Worm (Caenorhabditis elegans): Measurements from ENCODE around the gene F44D12.6.

F44D12.6 gene

DNA sequence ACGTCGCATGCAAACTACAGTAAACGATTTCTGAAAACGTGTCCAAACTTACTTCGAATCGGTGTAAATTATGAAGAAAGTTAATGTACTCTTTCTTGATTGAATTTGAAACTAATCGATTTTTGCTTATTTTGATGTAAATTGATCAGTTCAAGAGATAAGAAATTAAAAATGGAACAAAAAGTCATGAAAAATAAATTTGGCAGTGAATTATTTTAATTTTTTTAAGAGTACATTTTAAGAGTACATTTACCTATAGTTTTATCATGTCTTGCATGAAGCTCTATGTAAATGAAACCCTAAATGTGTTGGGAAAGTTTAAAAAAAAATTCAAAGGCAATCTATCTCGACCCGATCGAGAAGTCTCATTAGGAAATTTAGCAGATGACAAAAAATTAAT lies 23.0 kb downstream of the F44D12.6 start, which contains the start of gene T04B2.7:
Gene T04B2.7, minus strand, starts transcription at position 101 of the 400 bp plus-strand sequence.
- no peak for TF ChIP-seq ceh-82 (tag; optimal IDR thresholded peaks at IDR 0.05)
- TF ChIP-seq snpc-4 (tag; optimal IDR thresholded peaks at IDR 0.05), result no peak
- TF ChIP-seq nhr-11 (tag; optimal IDR thresholded peaks at IDR 0.05), result no peak
- TF ChIP-seq dmd-6 (GFP tag; IDR thresholded peaks at IDR 0.05), result no peak
- TF ChIP-seq vab-7 (GFP tag; IDR thresholded peaks at IDR 0.05), result no peak
- TF ChIP-seq nhr-25 (tag; optimal IDR thresholded peaks at IDR 0.05; ENCODE audit: borderline replicate concordance, insufficient read depth), result no peak
- TF ChIP-seq F10B5.3 (tag; optimal IDR thresholded peaks at IDR 0.05), result no peak
- TF ChIP-seq ctbp-1 (GFP tag; IDR thresholded peaks at IDR 0.05), result no peak
- no peak for TF ChIP-seq F49E8.2 (tag; optimal IDR thresholded peaks at IDR 0.05; ENCODE audit: borderline replicate concordance)
- TF ChIP-seq daf-8 (GFP tag; IDR thresholded peaks at IDR 0.05), result no peak
- TF ChIP-seq F44E2.7 (GFP tag; IDR thresholded peaks at IDR 0.05), result no peak
- no peak for TF ChIP-seq hlh-11 (tag; optimal IDR thresholded peaks at IDR 0.05)
- TF ChIP-seq egl-27 (tag; optimal IDR thresholded peaks at IDR 0.05), result no peak
- no peak for TF ChIP-seq F37D6.2 (tag; optimal IDR thresholded peaks at IDR 0.05)
- TF ChIP-seq lin-13 (GFP tag; optimal IDR thresholded peaks at IDR 0.05), result no peak
- no peak for TF ChIP-seq nhr-6 (tag; optimal IDR thresholded peaks at IDR 0.05)
- no peak for TF ChIP-seq ceh-20 (GFP tag; IDR thresholded peaks at IDR 0.05)

DNA sequence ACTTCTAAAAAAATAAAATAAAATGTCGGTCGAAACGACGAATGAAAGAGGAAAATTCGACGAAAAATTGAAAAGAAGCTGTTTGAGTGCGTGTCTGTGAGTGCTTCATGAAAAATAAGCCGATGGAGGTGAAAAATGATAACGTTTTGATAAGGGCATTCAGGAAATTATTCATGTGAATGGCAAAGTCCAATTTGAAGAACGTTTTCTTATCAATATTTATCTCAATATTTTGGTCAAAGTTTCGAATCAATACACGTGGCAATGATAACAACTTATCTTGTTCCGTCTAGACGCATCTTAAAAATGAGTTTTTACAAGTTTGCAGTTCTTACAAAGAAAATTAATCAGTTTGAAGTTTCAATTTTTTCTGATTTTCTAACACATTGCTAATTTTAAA lies 26.0 kb downstream of the F44D12.6 start:
- TF ChIP-seq F49E8.2 (tag; optimal IDR thresholded peaks at IDR 0.05; ENCODE audit: borderline replicate concordance), result no peak
- TF ChIP-seq gei-8 (GFP tag; optimal IDR thresholded peaks at IDR 0.05), result no peak
- no peak for TF ChIP-seq ctbp-1 (GFP tag; IDR thresholded peaks at IDR 0.05)
- TF ChIP-seq F37D6.2 (tag; optimal IDR thresholded peaks at IDR 0.05), result no peak
- no peak for TF ChIP-seq mxl-3 (GFP tag; optimal IDR thresholded peaks at IDR 0.05)
- TF ChIP-seq F44E2.7 (GFP tag; IDR thresholded peaks at IDR 0.05), result no peak
- TF ChIP-seq ceh-62 (tag; optimal IDR thresholded peaks at IDR 0.05), result no peak
- TF ChIP-seq madf-9 (GFP tag; conservative IDR thresholded peaks at IDR 0.05), result no peak
- no peak for TF ChIP-seq lir-3 (tag; optimal IDR thresholded peaks at IDR 0.05)
- TF ChIP-seq zfp-2 (tag; optimal IDR thresholded peaks at IDR 0.05), result no peak
- TF ChIP-seq R02D3.7 (tag; optimal IDR thresholded peaks at IDR 0.05), result no peak
- TF ChIP-seq ZK337.2 (GFP tag; IDR thresholded peaks at IDR 0.05), result no peak
- TF ChIP-seq mdt-29 (GFP tag; IDR thresholded peaks at IDR 0.05), result no peak
- peak; percentile 65; the same call in 1 of the 2 replicates for TF ChIP-seq php-3 (GFP tag; IDR thresholded peaks at IDR 0.05)
- no peak for TF ChIP-seq jun-1 (tag; optimal IDR thresholded peaks at IDR 0.05)
- TF ChIP-seq nhr-11 (tag; optimal IDR thresholded peaks at IDR 0.05), result no peak
- no peak for TF ChIP-seq vab-7 (GFP tag; IDR thresholded peaks at IDR 0.05)
- TF ChIP-seq madf-5 (GFP tag; IDR thresholded peaks at IDR 0.05), result no peak
- peak; percentile 19; the same call in 1 of the 2 replicates for TF ChIP-seq lin-38 (GFP tag; IDR thresholded peaks at IDR 0.05)
- TF ChIP-seq ztf-11 (tag; optimal IDR thresholded peaks at IDR 0.05), result no peak
- no peak for TF ChIP-seq unc-39 (tag; optimal IDR thresholded peaks at IDR 0.05)
- peak; percentile 87 for TF ChIP-seq aha-1 (tag)
- no peak for TF ChIP-seq spr-3 (GFP tag; optimal IDR thresholded peaks at IDR 0.05)
- TF ChIP-seq hmg-1.1 (GFP tag; IDR thresholded peaks at IDR 0.05), result no peak
- 0 out of 2 replicates have a peak, but pooled peaks have one; percentile 11 for TF ChIP-seq lin-1 (GFP tag; IDR thresholded peaks at IDR 0.05)
- TF ChIP-seq zip-2 (tag; optimal IDR thresholded peaks at IDR 0.05), result no peak
- no peak for TF ChIP-seq F26F4.8 (GFP tag; conservative IDR thresholded peaks at IDR 0.05)
- TF ChIP-seq daf-12 (tag; optimal IDR thresholded peaks at IDR 0.05), result no peak
- TF ChIP-seq nhr-41 (GFP tag; IDR thresholded peaks at IDR 0.05), result no peak
- TF ChIP-seq D1046.2 (GFP tag; IDR thresholded peaks at IDR 0.05), result no peak
- TF ChIP-seq T26A8.4 (GFP tag; IDR thresholded peaks at IDR 0.05), result no peak
- TF ChIP-seq tag-97 (GFP tag; IDR thresholded peaks at IDR 0.05), result no peak
- TF ChIP-seq fos-1 (tag; optimal IDR thresholded peaks at IDR 0.05), result no peak
- no peak for TF ChIP-seq unc-62 (GFP tag; optimal IDR thresholded peaks at IDR 0.05 in 1 of 2)
- no peak for TF ChIP-seq unc-62 (tag; optimal IDR thresholded peaks at IDR 0.05)
- no peak for TF ChIP-seq lin-13 (GFP tag; optimal IDR thresholded peaks at IDR 0.05)
- TF ChIP-seq dmd-8 (GFP tag; IDR thresholded peaks at IDR 0.05), result no peak
- TF ChIP-seq dmd-9 (GFP tag; IDR thresholded peaks at IDR 0.05), result no peak
- no peak for TF ChIP-seq arid-1 (GFP tag; conservative IDR thresholded peaks at IDR 0.05)
- TF ChIP-seq snpc-1.2 (GFP tag; IDR thresholded peaks at IDR 0.05), result no peak
- TF ChIP-seq spr-1 (tag; optimal IDR thresholded peaks at IDR 0.05), result no peak

Data from whole organism, L4 larva.